Fruit fly (Drosophila melanogaster): ENCODE measurements around the gene RhoGAP16F.

Gene RhoGAP16F

DNA sequence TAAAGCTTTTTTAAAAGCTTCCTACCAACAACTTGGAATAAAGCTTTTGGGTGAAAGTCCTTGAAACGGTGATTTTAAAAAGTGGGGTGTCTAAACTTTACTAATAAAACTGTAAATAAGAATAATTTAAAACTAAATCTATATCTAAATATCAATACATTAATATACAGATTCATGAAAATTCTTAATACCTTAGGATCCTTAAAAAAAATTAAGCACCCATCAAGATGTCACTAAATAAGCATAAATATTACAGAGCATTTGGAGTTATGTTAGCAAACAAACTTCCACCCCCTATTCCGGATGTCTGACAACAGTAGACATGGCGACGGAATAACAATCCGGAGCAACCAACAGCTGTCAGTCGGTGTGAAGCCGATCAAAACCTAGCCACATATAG is 28.8 kb upstream of the RhoGAP16F start, which contains the start of gene Dhc16F:
Gene Dhc16F (plus strand): TSS at position 301 of the 400 bp plus-strand sequence.
- no peak for TF ChIP-seq tj (GFP tag; optimal IDR thresholded peaks at IDR 0.05)

dm6 chrX:18082674-18083073 is 10.3 kb upstream of the RhoGAP16F start:
- no peak for TF ChIP-seq ovo (GFP tag; optimal IDR thresholded peaks at IDR 0.05)
- TF ChIP-seq CG12768 (GFP tag; optimal IDR thresholded peaks at IDR 0.05), result no peak
- TF ChIP-seq toe (GFP tag; optimal IDR thresholded peaks at IDR 0.05), result no peak
- TF ChIP-seq kay (GFP tag; ENCODE audit: borderline replicate concordance), result no peak
- TF ChIP-seq Mnt (GFP tag; optimal IDR thresholded peaks at IDR 0.05), result no peak
- TF ChIP-seq CG14711 (tag; optimal IDR thresholded peaks at IDR 0.05), result no peak
- TF ChIP-seq CG5204 (GFP tag; optimal IDR thresholded peaks at IDR 0.05), result no peak
- no peak for TF ChIP-seq CG1620 (GFP tag; optimal IDR thresholded peaks at IDR 0.05)
- TF ChIP-seq CG7045 (GFP tag; optimal IDR thresholded peaks at IDR 0.05), result no peak
- TF ChIP-seq cic (GFP tag; optimal IDR thresholded peaks at IDR 0.05), result no peak

DNA sequence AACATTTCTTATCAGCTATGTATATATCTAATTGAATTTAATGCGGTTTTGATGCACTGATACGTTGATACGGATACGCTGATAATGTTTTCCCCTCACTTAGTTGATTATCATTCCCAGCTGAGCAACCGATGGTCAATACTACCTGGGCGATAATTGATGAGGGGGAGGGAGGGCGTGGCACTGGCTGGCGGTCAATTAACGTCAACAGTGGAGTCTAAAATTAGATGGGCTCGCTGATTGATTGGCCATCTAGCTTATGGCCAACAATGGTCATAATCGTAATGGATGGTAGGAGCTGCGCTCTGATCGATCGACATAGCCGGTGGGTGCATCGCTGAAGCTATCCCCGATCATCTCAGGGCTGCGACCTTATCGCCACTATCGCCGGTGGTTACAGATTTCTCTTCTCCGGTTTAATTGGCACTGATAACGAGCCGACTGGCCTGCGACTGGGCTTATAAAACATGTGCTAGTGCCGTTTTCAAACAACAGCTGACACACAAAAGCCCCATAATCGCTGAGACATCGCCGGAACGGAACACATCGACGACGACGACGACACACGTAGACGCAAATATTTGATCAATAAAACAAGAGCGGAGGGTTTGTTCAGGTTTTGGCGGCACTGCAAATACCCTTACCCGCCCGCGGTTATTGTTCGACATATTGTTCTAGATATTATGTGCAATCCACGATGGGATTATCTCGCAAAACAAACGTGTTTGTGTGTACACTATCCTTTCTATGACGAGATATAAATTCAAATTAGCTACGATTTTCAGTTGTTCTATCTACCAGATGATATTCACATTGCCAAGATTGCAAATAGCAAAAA is 9.2 kb upstream of the RhoGAP16F start:
- TF ChIP-seq toe (GFP tag; optimal IDR thresholded peaks at IDR 0.05) (no peak), Clk (GFP tag; optimal IDR thresholded peaks at IDR 0.05) (no peak), Crg-1 (GFP tag; optimal IDR thresholded peaks at IDR 0.05) (no peak), ovo (GFP tag; optimal IDR thresholded peaks at IDR 0.05) (no peak), Mnt (GFP tag; optimal IDR thresholded peaks at IDR 0.05) (peak; percentile 57), cic (GFP tag; optimal IDR thresholded peaks at IDR 0.05) (peak; percentile 1), kay (GFP tag; ENCODE audit: borderline replicate concordance) (no peak), cnc (optimal IDR thresholded peaks at IDR 0.05) (no peak), CG5204 (GFP tag; optimal IDR thresholded peaks at IDR 0.05) (no peak), CG1620 (GFP tag; optimal IDR thresholded peaks at IDR 0.05) (no peak), CG11617 (GFP tag; optimal IDR thresholded peaks at IDR 0.05) (peak; percentile 22), bab1 (GFP tag; optimal IDR thresholded peaks at IDR 0.05) (peak; percentile 11), CG7045 (GFP tag; optimal IDR thresholded peaks at IDR 0.05) (no peak), CG12768 (GFP tag; optimal IDR thresholded peaks at IDR 0.05) (no peak), pad (GFP tag; optimal IDR thresholded peaks at IDR 0.05) (no peak), CG33017 (tag; optimal IDR thresholded peaks at IDR 0.05) (no peak), CG14711 (tag; optimal IDR thresholded peaks at IDR 0.05) (no peak), Hr96 (GFP tag; optimal IDR thresholded peaks at IDR 0.05) (no peak), tj (GFP tag; optimal IDR thresholded peaks at IDR 0.05) (peak; percentile 7), CG7101 (tag; optimal IDR thresholded peaks at IDR 0.05) (peak; percentile 37)

DNA sequence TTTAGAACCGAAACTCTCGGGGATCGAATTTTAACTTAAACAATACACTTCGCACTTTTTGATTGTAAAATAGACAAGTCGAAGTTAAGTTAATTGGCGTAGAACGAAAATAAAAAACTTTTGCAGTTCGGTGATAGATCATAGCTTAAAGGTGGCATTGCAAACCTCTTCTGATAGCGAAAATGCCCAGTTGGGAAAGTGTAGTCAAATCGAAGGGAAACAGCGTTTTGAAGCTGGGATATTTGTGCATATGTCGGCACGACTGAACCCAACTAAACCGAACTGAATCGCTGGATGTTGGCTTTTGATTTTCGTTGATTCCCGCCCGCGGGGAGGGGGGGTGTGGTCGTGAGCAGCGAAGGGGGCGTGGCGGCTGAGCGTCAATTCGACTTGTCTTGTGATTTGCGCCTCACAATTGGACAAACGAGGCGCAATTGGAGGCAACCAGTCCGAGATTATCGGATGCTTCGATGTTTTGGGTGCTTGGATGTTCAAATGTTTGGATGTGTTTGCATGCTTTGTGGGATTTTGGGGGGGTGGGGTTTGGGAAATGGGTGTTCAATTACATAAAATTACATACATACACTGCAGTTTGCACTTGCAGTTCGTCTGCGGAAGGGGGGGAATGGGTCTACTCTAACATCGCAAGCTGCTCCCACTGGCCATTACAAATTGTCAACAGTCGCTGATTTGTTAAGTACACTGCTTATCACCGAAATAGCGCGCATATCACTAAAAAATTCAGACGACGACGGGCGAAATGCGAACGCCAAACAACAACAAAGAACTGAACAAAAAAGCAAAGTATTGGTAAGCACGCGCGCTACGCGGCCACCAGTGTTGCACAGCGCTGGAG is 8.1 kb upstream of the RhoGAP16F start:
- no peak for TF ChIP-seq Crg-1 (GFP tag; optimal IDR thresholded peaks at IDR 0.05)
- no peak for TF ChIP-seq CG14711 (tag; optimal IDR thresholded peaks at IDR 0.05)
- TF ChIP-seq tj (GFP tag; optimal IDR thresholded peaks at IDR 0.05), result peak; percentile 46
- no peak for TF ChIP-seq cic (GFP tag; optimal IDR thresholded peaks at IDR 0.05)
- TF ChIP-seq CG33017 (tag; optimal IDR thresholded peaks at IDR 0.05), result no peak
- no peak for TF ChIP-seq CG1620 (GFP tag; optimal IDR thresholded peaks at IDR 0.05)

dm6 chrX:18085470-18085797 is 7.5 kb upstream of the RhoGAP16F start, which contains the start of gene Ada3:
Gene Ada3 (plus strand): TSS chrX:18085761.
- TF ChIP-seq Crg-1 (GFP tag; optimal IDR thresholded peaks at IDR 0.05), result peak; percentile 83
- TF ChIP-seq CG1620 (GFP tag; optimal IDR thresholded peaks at IDR 0.05), result peak; percentile 78
- TF ChIP-seq CG7101 (tag; optimal IDR thresholded peaks at IDR 0.05), result peak; percentile 85
- peak; percentile 50 for TF ChIP-seq CG33017 (tag; optimal IDR thresholded peaks at IDR 0.05)
- TF ChIP-seq toe (GFP tag; optimal IDR thresholded peaks at IDR 0.05), result peak; percentile 83
- TF ChIP-seq CG7045 (GFP tag; optimal IDR thresholded peaks at IDR 0.05), result peak; percentile 57
- peak; percentile 63 for TF ChIP-seq bab1 (GFP tag; optimal IDR thresholded peaks at IDR 0.05)
- TF ChIP-seq pad (GFP tag; optimal IDR thresholded peaks at IDR 0.05), result peak; percentile 74
- no peak for TF ChIP-seq kay (GFP tag; ENCODE audit: borderline replicate concordance)
- TF ChIP-seq CG11617 (GFP tag; optimal IDR thresholded peaks at IDR 0.05), result peak; percentile 84
- TF ChIP-seq Hr96 (GFP tag; optimal IDR thresholded peaks at IDR 0.05), result peak; percentile 86
- peak; percentile 70 for TF ChIP-seq CG5204 (GFP tag; optimal IDR thresholded peaks at IDR 0.05)
- TF ChIP-seq Clk (GFP tag; optimal IDR thresholded peaks at IDR 0.05), result peak; percentile 32
- peak; percentile 67 for TF ChIP-seq CG14711 (tag; optimal IDR thresholded peaks at IDR 0.05)
- TF ChIP-seq tj (GFP tag; optimal IDR thresholded peaks at IDR 0.05), result peak; percentile 33
- peak; percentile 35 for TF ChIP-seq CG12768 (GFP tag; optimal IDR thresholded peaks at IDR 0.05)
- peak; percentile 61 for TF ChIP-seq cic (GFP tag; optimal IDR thresholded peaks at IDR 0.05)
- TF ChIP-seq ovo (GFP tag; optimal IDR thresholded peaks at IDR 0.05), result peak; percentile 78
- no peak for TF ChIP-seq cnc (optimal IDR thresholded peaks at IDR 0.05)
- peak; percentile 96 for TF ChIP-seq Mnt (GFP tag; optimal IDR thresholded peaks at IDR 0.05)

DNA sequence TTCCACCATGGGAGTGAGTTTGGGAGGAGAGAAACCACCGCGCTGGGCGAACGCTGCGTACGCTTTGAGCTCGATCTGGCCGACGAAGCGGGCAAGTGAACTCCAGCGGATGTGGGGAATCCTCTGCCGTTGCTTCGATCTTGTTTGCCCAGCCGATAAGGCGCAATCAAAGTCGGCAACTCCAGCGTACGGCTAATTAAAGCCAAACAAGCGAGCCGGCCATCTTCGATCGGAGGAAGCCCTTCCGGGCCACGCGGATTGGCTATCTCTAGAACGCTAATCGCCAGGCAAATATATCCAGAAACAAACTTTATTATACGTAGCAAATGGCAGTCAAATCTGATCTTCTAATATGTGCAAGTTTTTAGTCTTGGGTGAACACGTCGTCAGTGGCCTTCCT is 4.5 kb upstream of the RhoGAP16F start, which contains the start of gene CG7536:
Gene CG7536 (minus strand): TSS at position 101 of the 400 bp plus-strand sequence.
- TF ChIP-seq CG5204 (GFP tag; optimal IDR thresholded peaks at IDR 0.05) (no peak), CG1620 (GFP tag; optimal IDR thresholded peaks at IDR 0.05) (no peak), CG14711 (tag; optimal IDR thresholded peaks at IDR 0.05) (no peak), toe (GFP tag; optimal IDR thresholded peaks at IDR 0.05) (no peak), CG33017 (tag; optimal IDR thresholded peaks at IDR 0.05) (no peak), tj (GFP tag; optimal IDR thresholded peaks at IDR 0.05) (no peak), CG12768 (GFP tag; optimal IDR thresholded peaks at IDR 0.05) (no peak), Mnt (GFP tag; optimal IDR thresholded peaks at IDR 0.05) (no peak), CG7101 (tag; optimal IDR thresholded peaks at IDR 0.05) (no peak), ovo (GFP tag; optimal IDR thresholded peaks at IDR 0.05) (no peak), CG11617 (GFP tag; optimal IDR thresholded peaks at IDR 0.05) (no peak), pad (GFP tag; optimal IDR thresholded peaks at IDR 0.05) (no peak), cic (GFP tag; optimal IDR thresholded peaks at IDR 0.05) (no peak), kay (GFP tag; ENCODE audit: borderline replicate concordance) (no peak), Clk (GFP tag; optimal IDR thresholded peaks at IDR 0.05) (no peak)

Data from whole organism, adult.